Worm (Caenorhabditis elegans) whole organism, late embryonic: ENCODE data around the gene abu-1.

ENCODE experiments used
- C38D4.7 ChIP-seq: fragments of 200-800 bp; sonication (Bioruptor generic); optimal IDR thresholded peaks from 2 replicates; lab custom pipeline; 2018; ENCODE audit warnings: mild to moderate bottlenecking, missing genetic modification characterization, moderate library complexity, missing compliant biosample characterization
- F13H6.1 ChIP-seq: sonication (generic microtip); optimal IDR thresholded peaks from 2 replicates; lab custom pipeline; 2016; ENCODE audit warnings: missing genetic modification characterization, missing compliant biosample characterization
- ama-1 ChIP-seq: fragments of 150-350 bp; optimal IDR thresholded peaks from 2 replicates; lab custom pipeline; 2014
- ceh-18 ChIP-seq: sonication (generic microtip); optimal IDR thresholded peaks from 2 replicates; lab custom pipeline; 2016; ENCODE audit warnings: missing genetic modification characterization, missing compliant biosample characterization
- ceh-22 ChIP-seq: sonication (generic microtip); optimal IDR thresholded peaks from 2 replicates; lab custom pipeline; 2017; ENCODE audit warnings: missing biosample characterization, missing genetic modification characterization
- elt-2 ChIP-seq: sonication (generic microtip); optimal IDR thresholded peaks from 2 replicates; lab custom pipeline; 2016; ENCODE audit warnings: missing genetic modification reagents, missing genetic modification characterization, missing compliant biosample characterization
- ets-4 ChIP-seq: sonication (generic microtip); optimal IDR thresholded peaks from 2 replicates; lab custom pipeline; 2016; ENCODE audit warnings: missing genetic modification characterization, missing compliant biosample characterization
- npax-4 ChIP-seq: sonication (generic microtip); optimal IDR thresholded peaks from 2 replicates; lab custom pipeline; 2016; ENCODE audit warnings: missing genetic modification characterization, missing compliant biosample characterization
- odd-2 ChIP-seq: sonication (generic microtip); optimal IDR thresholded peaks from 2 replicates; lab custom pipeline; 2017; ENCODE audit warnings: antibody characterized with exemption, mild to moderate bottlenecking, missing genetic modification characterization, missing compliant biosample characterization
- pha-2 ChIP-seq: sonication (generic microtip); optimal IDR thresholded peaks from 2 replicates; lab custom pipeline; 2017; ENCODE audit warnings: mild to moderate bottlenecking, missing genetic modification characterization, missing compliant biosample characterization
- pha-4 ChIP-seq: fragments of 150-350 bp; optimal IDR thresholded peaks from 2 replicates; lab custom pipeline; 2018; ENCODE audit warnings: missing biosample characterization, missing genetic modification reagents, missing genetic modification characterization
- rnt-1 ChIP-seq: sonication (generic microtip); optimal IDR thresholded peaks from 2 replicates; lab custom pipeline; 2016; ENCODE audit warnings: missing genetic modification characterization, missing compliant biosample characterization
- tbx-7 ChIP-seq: sonication (generic microtip); optimal IDR thresholded peaks from 2 replicates; lab custom pipeline; 2016; ENCODE audit warnings: missing genotype, missing genetic modification characterization, missing compliant biosample characterization

DNA sequence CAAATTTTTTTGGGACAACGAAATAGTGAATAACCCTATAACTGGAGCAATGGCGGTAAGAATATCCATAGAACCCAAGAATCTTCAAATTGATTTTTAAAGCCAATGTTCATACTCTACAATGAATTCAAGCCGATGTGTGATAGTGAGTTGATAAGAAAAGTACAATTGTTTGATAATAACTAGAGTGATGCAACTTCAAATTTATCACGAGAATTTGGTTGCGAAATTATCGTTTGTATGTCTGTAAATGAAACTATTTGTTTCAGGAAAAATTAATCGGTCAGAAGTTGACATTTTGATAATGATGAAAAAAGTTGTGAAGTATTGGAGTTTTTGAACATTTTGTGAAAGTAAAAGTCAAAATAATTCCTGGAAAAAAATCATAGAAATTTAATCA, 17.7 kb upstream of the abu-1 start:
- TF ChIP-seq tbx-7 (tag; lab: Kevin White, UChicago) (no peak), rnt-1 (no peak), pha-2 (tag; lab: Kevin White, UChicago) (no peak), F13H6.1 (no peak), ets-4 (tag; lab: Kevin White, UChicago) (no peak), C38D4.7 (no peak), ama-1 (lab: Kevin White, UChicago) (no peak), pha-4 (tag; lab: Kevin White, UChicago) (no peak), elt-2 (tag; lab: Kevin White, UChicago) (peak; percentile 77), ceh-18 (tag; lab: Kevin White, UChicago) (no peak), npax-4 (no peak), ceh-22 (tag; lab: Kevin White, UChicago) (no peak), odd-2 (tag; lab: Kevin White, UChicago) (no peak)
